Worm (Caenorhabditis elegans) whole organism, midembryonic: ENCODE measurements around the gene mlc-6.

Experiments
- klf-2 ChIP-seq: fragments of 200-800 bp; sonication (Bioruptor generic); conservative IDR thresholded peaks from 2 replicates; pipeline ENCODE4 v1.3.6; 2022; ENCODE audit warnings: missing genetic modification reagents, missing genetic modification characterization, missing compliant biosample characterization
- med-1 ChIP-seq: sonication (generic microtip); optimal IDR thresholded peaks from 2 replicates; lab custom pipeline; 2017; ENCODE audit warnings: missing genetic modification characterization, mild to moderate bottlenecking, missing compliant biosample characterization, antibody characterized with exemption, missing genetic modification reagents; ENCODE audit not compliant: insufficient read depth
- tab-1 ChIP-seq: fragments of 200-800 bp; sonication (Bioruptor generic); IDR thresholded peaks from 2 replicates; pipeline ENCODE4 v1.3.6; 2022; ENCODE audit warnings: missing genetic modification characterization, missing compliant biosample characterization
- ztf-29 ChIP-seq: fragments of 200-800 bp; sonication (Bioruptor generic); IDR thresholded peaks from 2 replicates; pipeline ENCODE4 v1.3.6; 2022; ENCODE audit warnings: missing genetic modification reagents, missing genetic modification characterization, missing compliant biosample characterization

ce11 chrX:14252042-14252441, 5.6 kb upstream of the mlc-6 start, which contains the start of gene E02H4.6:
- no peak for TF ChIP-seq med-1 (GFP tag; lab: Kevin White, UChicago)
- no peak for TF ChIP-seq tab-1
- no peak for TF ChIP-seq klf-2 (GFP tag; lab: Robert Waterston, UW)
- TF ChIP-seq ztf-29 (GFP tag; lab: Robert Waterston, UW), result no peak
